Fruit fly (Drosophila melanogaster) whole organism: ENCODE data around the gene CG31808.

ENCODE experiments used
- Dll ChIP-seq: fragments of >200 bp; optimal IDR thresholded peaks from 2 replicates; lab custom pipeline; 2017
- psq ChIP-seq: fragments of >200 bp; optimal IDR thresholded peaks from 2 replicates; lab custom pipeline; 2017

dm6 chr2L:16656692-16657109 lies 59.3 kb downstream of the CG31808 start:
- TF ChIP-seq Dll (lab: Kevin White, UChicago) (no peak), psq (lab: Kevin White, UChicago) (no peak)
